Worm (Caenorhabditis elegans): Measurements from ENCODE around the gene ttr-11.

ce11 chrV:20623060-20623459 is 19.9 kb downstream of the ttr-11 start, which contains the start of gene F46B3.8:
- no peak for TF ChIP-seq ama-1 (optimal IDR thresholded peaks at IDR 0.05)
- no peak for TF ChIP-seq scrt-1 (GFP tag; IDR thresholded peaks at IDR 0.05)
- no peak for TF ChIP-seq tbx-11 (GFP tag; IDR thresholded peaks at IDR 0.05)
- TF ChIP-seq tra-4 (tag; optimal IDR thresholded peaks at IDR 0.05) = no peak
- TF ChIP-seq flt-1 (GFP tag; IDR thresholded peaks at IDR 0.05) = no peak
- TF ChIP-seq pes-1 (GFP tag; IDR thresholded peaks at IDR 0.05) = no peak
- no peak for TF ChIP-seq ceh-36 (tag; optimal IDR thresholded peaks at IDR 0.05)
- TF ChIP-seq hnd-1 (tag; optimal IDR thresholded peaks at IDR 0.05) = no peak
- TF ChIP-seq hmg-4 (GFP tag; optimal IDR thresholded peaks at IDR 0.05) = no peak
- TF ChIP-seq ceh-13 (GFP tag; optimal IDR thresholded peaks at IDR 0.05) = no peak
- TF ChIP-seq aly-1 (tag; optimal IDR thresholded peaks at IDR 0.05) = no peak

Data from whole organism, early embryonic.